Worm (Caenorhabditis elegans) whole organism, L3 larva: ENCODE measurements around the gene trpa-1.

Source experiments
- ZK546.5 ChIP-seq: sonication (generic microtip); optimal IDR thresholded peaks from 2 replicates; lab custom pipeline; 2017; ENCODE audit warnings: missing biosample characterization, missing genetic modification characterization
- elt-1 ChIP-seq: fragments of 150-350 bp; optimal IDR thresholded peaks from 2 replicates; lab custom pipeline; 2014; ENCODE audit warnings: missing biosample characterization, missing genetic modification characterization
- fkh-10 ChIP-seq: sonication (generic microtip); optimal IDR thresholded peaks from 2 replicates; lab custom pipeline; 2017; ENCODE audit warnings: missing biosample characterization, missing genetic modification reagents, missing genetic modification characterization
- hmg-11 ChIP-seq: sonication (generic microtip); optimal IDR thresholded peaks from 2 replicates; lab custom pipeline; 2016; ENCODE audit warnings: missing genetic modification characterization, missing compliant biosample characterization
- jun-1 ChIP-seq: fragments of 150-350 bp; optimal IDR thresholded peaks from 2 replicates; lab custom pipeline; 2014; ENCODE audit warnings: missing biosample characterization, missing genetic modification reagents, missing genetic modification characterization
- lin-15B ChIP-seq: fragments of 150-350 bp; optimal IDR thresholded peaks from 2 replicates; lab custom pipeline; 2014; ENCODE audit warnings: missing biosample characterization, missing genetic modification characterization
- skn-1 ChIP-seq: fragments of 150-350 bp; optimal IDR thresholded peaks from 2 replicates; lab custom pipeline; 2014; ENCODE audit warnings: missing biosample characterization, missing genetic modification characterization
- snpc-4 ChIP-seq: fragments of 150-350 bp; optimal IDR thresholded peaks from 2 replicates; lab custom pipeline; 2014; ENCODE audit warnings: missing biosample characterization, missing genetic modification characterization
- zag-1 ChIP-seq: fragments of 150-350 bp; optimal IDR thresholded peaks from 2 replicates; lab custom pipeline; 2014; ENCODE audit warnings: missing biosample characterization, missing genetic modification characterization
- ztf-11 ChIP-seq: fragments of 150-350 bp; optimal IDR thresholded peaks from 2 replicates; lab custom pipeline; 2014; ENCODE audit warnings: missing biosample characterization, missing genetic modification characterization

ce11 chrIV:11878249-11878648, 13.9 kb downstream of the trpa-1 start, which contains the start of gene cutl-27:
- TF ChIP-seq snpc-4 (tag; lab: Kevin White, UChicago) = no peak
- no peak for TF ChIP-seq lin-15B (tag; lab: Kevin White, UChicago)
- TF ChIP-seq ztf-11 (tag; lab: Kevin White, UChicago) = no peak
- TF ChIP-seq elt-1 (tag; lab: Kevin White, UChicago) = no peak
- no peak for TF ChIP-seq zag-1 (tag; lab: Kevin White, UChicago)
- no peak for TF ChIP-seq hmg-11
- no peak for TF ChIP-seq ZK546.5 (tag; lab: Kevin White, UChicago)
- no peak for TF ChIP-seq fkh-10 (GFP tag; lab: Kevin White, UChicago)
- TF ChIP-seq jun-1 (tag; lab: Kevin White, UChicago) = no peak
- no peak for TF ChIP-seq skn-1
